Worm (Caenorhabditis elegans) whole organism, L1 larva: ENCODE results near the gene F59F5.7.

Experiments used
- C16A3.4 ChIP-seq: fragments of 150-350 bp; optimal IDR thresholded peaks from 2 replicates; lab custom pipeline; 2014; ENCODE audit warnings: missing biosample characterization, missing genetic modification characterization
- C34B4.2 ChIP-seq: sonication (generic microtip); optimal IDR thresholded peaks from 2 replicates; lab custom pipeline; 2017; ENCODE audit warnings: mild to moderate bottlenecking, missing genetic modification characterization, missing compliant biosample characterization
- Y116A8C.19 ChIP-seq: sonication (generic microtip); optimal IDR thresholded peaks from 2 replicates; lab custom pipeline; 2016; ENCODE audit warnings: missing compliant biosample characterization, missing genetic modification characterization, borderline replicate concordance
- aha-1 ChIP-seq: fragments of 150-350 bp; optimal IDR thresholded peaks from 2 replicates; lab custom pipeline; 2014; ENCODE audit warnings: missing biosample characterization, missing genetic modification characterization
- aly-2 ChIP-seq: fragments of 150-350 bp; optimal IDR thresholded peaks from 2 replicates; lab custom pipeline; 2014; ENCODE audit warnings: missing biosample characterization, missing genetic modification characterization
- blmp-1 ChIP-seq: fragments of 150-350 bp; optimal IDR thresholded peaks from 2 replicates; lab custom pipeline; 2014; ENCODE audit warnings: missing biosample characterization, missing genetic modification characterization
- ceh-63 ChIP-seq: fragments of 200-800 bp; sonication (Bioruptor generic); optimal IDR thresholded peaks from 2 replicates; lab custom pipeline; 2018; ENCODE audit warnings: mild to moderate bottlenecking, missing genetic modification characterization, missing compliant biosample characterization
- ceh-90 ChIP-seq: sonication (generic microtip); optimal IDR thresholded peaks from 2 replicates; lab custom pipeline; 2016; ENCODE audit warnings: missing genetic modification characterization, missing compliant biosample characterization
- dpl-1 ChIP-seq, 3 experiments: fragments of 150-350 bp in 2 of 3; sonication (generic microtip) in 1 of 3; optimal IDR thresholded peaks; 2 replicates each; lab custom pipeline; 2014 to 2017; ENCODE audit warnings: missing biosample characterization in 3 of 3, missing genetic modification characterization in 3 of 3, missing genetic modification reagents in 3 of 3
- dsc-1 ChIP-seq: sonication (generic microtip); optimal IDR thresholded peaks from 2 replicates; lab custom pipeline; 2016; ENCODE audit warnings: mild to moderate bottlenecking, missing genetic modification characterization, missing compliant biosample characterization
- efl-1 ChIP-seq, 4 experiments: fragments of 150-350 bp; optimal IDR thresholded peaks in 3 of 4; peaks in 1 of 4; 1 replicate in 1 of 4; 2 replicates in 3 of 4; lab custom pipeline; 2014; ENCODE audit warnings: missing biosample characterization in 2 of 4, missing genetic modification characterization in 2 of 4, missing genetic modification reagents in 2 of 4
- egl-13 ChIP-seq: sonication (generic microtip); optimal IDR thresholded peaks from 2 replicates; lab custom pipeline; 2016; ENCODE audit warnings: missing genotype, missing genetic modification reagents, missing genetic modification characterization, missing compliant biosample characterization
- egl-27 ChIP-seq, 2 experiments: fragments of 150-350 bp in 1 of 2; sonication (generic microtip); optimal IDR thresholded peaks; 3 replicates each; lab custom pipeline; 2017 to 2018; ENCODE audit warnings: missing biosample characterization in 2 of 2, missing genetic modification characterization in 2 of 2, missing genetic modification reagents in 2 of 2
- elt-3 ChIP-seq, 6 experiments: fragments of 150-350 bp in 1 of 6; sonication (generic microtip); optimal IDR thresholded peaks; 2 replicates each; lab custom pipeline; 2017 to 2018; ENCODE audit warnings: missing biosample characterization in 6 of 6, missing genetic modification characterization in 6 of 6, inconsistent platforms in 1 of 6
- fkh-10 ChIP-seq: sonication (generic microtip); optimal IDR thresholded peaks from 2 replicates; lab custom pipeline; 2017; ENCODE audit warnings: missing biosample characterization, missing genetic modification reagents, missing genetic modification characterization
- fkh-8 ChIP-seq: sonication (generic microtip); optimal IDR thresholded peaks from 2 replicates; lab custom pipeline; 2016; ENCODE audit warnings: mild to moderate bottlenecking, missing genetic modification characterization, missing compliant biosample characterization
- hlh-17 ChIP-seq: fragments of 200-800 bp; sonication (Bioruptor generic); optimal IDR thresholded peaks from 2 replicates; lab custom pipeline; 2018; ENCODE audit warnings: missing genetic modification characterization, mild to moderate bottlenecking, missing compliant biosample characterization, moderate library complexity, borderline replicate concordance
- irx-1 ChIP-seq: sonication (generic microtip); optimal IDR thresholded peaks from 2 replicates; lab custom pipeline; 2016; ENCODE audit warnings: missing genetic modification characterization, missing compliant biosample characterization
- isw-1 ChIP-seq: fragments of 200-800 bp; sonication (Bioruptor generic); IDR thresholded peaks from 2 replicates; pipeline ENCODE4 v1.3.6; 2022; ENCODE audit warnings: missing genetic modification characterization, missing compliant biosample characterization
- lin-13 ChIP-seq: fragments of 150-350 bp; optimal IDR thresholded peaks from 2 replicates; lab custom pipeline; 2014; ENCODE audit warnings: missing biosample characterization, missing genetic modification reagents, missing genetic modification characterization
- lin-14 ChIP-seq: fragments of 200-800 bp; sonication (Bioruptor generic); optimal IDR thresholded peaks from 2 replicates; lab custom pipeline; 2018; ENCODE audit warnings: mild to moderate bottlenecking, missing genetic modification characterization, moderate library complexity, missing compliant biosample characterization
- lin-39 ChIP-seq: fragments of 150-350 bp; optimal IDR thresholded peaks from 2 replicates; lab custom pipeline; 2014; ENCODE audit warnings: missing biosample characterization, missing genetic modification reagents, missing genetic modification characterization
- lsy-2 ChIP-seq, 2 experiments: fragments of 150-350 bp; optimal IDR thresholded peaks; 2 replicates each; lab custom pipeline; 2014; ENCODE audit warnings: missing biosample characterization in 2 of 2, missing genetic modification characterization in 2 of 2
- mef-2 ChIP-seq: fragments of 150-350 bp; optimal IDR thresholded peaks from 2 replicates; lab custom pipeline; 2014; ENCODE audit warnings: missing biosample characterization, missing genetic modification characterization
- nhr-19 ChIP-seq: fragments of 200-800 bp; sonication (Bioruptor generic); conservative IDR thresholded peaks from 2 replicates; pipeline ENCODE4 v1.3.6; 2022; ENCODE audit warnings: missing genetic modification characterization, missing compliant biosample characterization
- nhr-28 ChIP-seq: fragments of 150-350 bp; optimal IDR thresholded peaks from 2 replicates; lab custom pipeline; 2014; ENCODE audit warnings: missing biosample characterization, missing genetic modification characterization
- nhr-47 ChIP-seq: sonication (generic microtip); optimal IDR thresholded peaks from 2 replicates; lab custom pipeline; 2016; ENCODE audit warnings: mild to moderate bottlenecking, missing genetic modification characterization, moderate library complexity, missing compliant biosample characterization
- nhr-84 ChIP-seq: sonication (generic microtip); optimal IDR thresholded peaks from 2 replicates; lab custom pipeline; 2017; ENCODE audit warnings: missing biosample characterization, missing genetic modification characterization
- nhr-85 ChIP-seq: sonication (generic microtip); peaks from one replicate; lab custom pipeline; 2016; ENCODE audit warnings: missing genetic modification characterization, inconsistent platforms, missing compliant biosample characterization
- pax-3 ChIP-seq: fragments of 200-800 bp; sonication (Bioruptor generic); optimal IDR thresholded peaks from 2 replicates; lab custom pipeline; 2018; ENCODE audit warnings: mild to moderate bottlenecking, missing genetic modification characterization, moderate library complexity, missing compliant biosample characterization
- pqm-1 ChIP-seq: sonication (generic microtip); optimal IDR thresholded peaks from 3 replicates; lab custom pipeline; 2017; ENCODE audit warnings: missing biosample characterization, missing genetic modification characterization
- skn-1 ChIP-seq: fragments of 150-350 bp; optimal IDR thresholded peaks from 2 replicates; lab custom pipeline; 2014; ENCODE audit warnings: missing biosample characterization, missing genetic modification characterization
- snu-23 ChIP-seq: sonication (generic microtip); optimal IDR thresholded peaks from 2 replicates; lab custom pipeline; 2016; ENCODE audit warnings: missing genetic modification characterization, missing compliant biosample characterization
- tbx-2 ChIP-seq: sonication (generic microtip); optimal IDR thresholded peaks from 2 replicates; lab custom pipeline; 2016; ENCODE audit warnings: missing genetic modification characterization, missing compliant biosample characterization
- unc-130 ChIP-seq: fragments of 150-350 bp; optimal IDR thresholded peaks from 2 replicates; lab custom pipeline; 2017; ENCODE audit warnings: missing biosample characterization, missing genetic modification characterization, inconsistent platforms
- unc-30 ChIP-seq: sonication (generic microtip); optimal IDR thresholded peaks from 2 replicates; lab custom pipeline; 2017; ENCODE audit warnings: missing biosample characterization, missing genetic modification characterization
- unc-62 ChIP-seq: fragments of 150-350 bp; optimal IDR thresholded peaks from 2 replicates; lab custom pipeline; 2014; ENCODE audit warnings: missing biosample characterization, missing genetic modification reagents, missing genetic modification characterization
- unc-86 ChIP-seq: sonication (generic microtip); optimal IDR thresholded peaks from 2 replicates; lab custom pipeline; 2016; ENCODE audit warnings: missing genetic modification characterization, missing compliant biosample characterization
- vab-15 ChIP-seq: sonication (generic microtip); optimal IDR thresholded peaks from 2 replicates; lab custom pipeline; 2017; ENCODE audit warnings: missing genotype, mild to moderate bottlenecking, missing genetic modification characterization, missing compliant biosample characterization
- zag-1 ChIP-seq: fragments of 150-350 bp; optimal IDR thresholded peaks from 2 replicates; lab custom pipeline; 2014; ENCODE audit warnings: missing biosample characterization, missing genetic modification characterization
- ztf-11 ChIP-seq, 2 experiments: sonication (generic microtip); optimal IDR thresholded peaks; 2 replicates each; lab custom pipeline; 2016 to 2017; ENCODE audit warnings: missing genetic modification characterization in 2 of 2, missing biosample characterization in 1 of 2, missing compliant biosample characterization in 1 of 2
- ztf-4 ChIP-seq: fragments of 150-350 bp; optimal IDR thresholded peaks from 2 replicates; lab custom pipeline; 2014; ENCODE audit warnings: missing biosample characterization, missing genetic modification characterization

Gene F59F5.7

ce11 chrX:10591208-10591782, 32.0 kb downstream of the F59F5.7 start:
- peak; percentile 6 for TF ChIP-seq lin-14 (GFP tag; lab: Kevin White, UChicago)
- TF ChIP-seq ceh-90 (tag; lab: Kevin White, UChicago), result no peak
- peak; percentile 30 for TF ChIP-seq unc-86 (tag; lab: Kevin White, UChicago)
- no peak for TF ChIP-seq C16A3.4 (tag; lab: Kevin White, UChicago)
- peak in 1 of 2 experiments; percentile 10 for TF ChIP-seq ztf-11 (tag; optimal IDR thresholded peaks at IDR 0.05; lab: Kevin White, UChicago)

- TF ChIP-seq unc-30 (tag; lab: Kevin White, UChicago) (no peak), hlh-17 (no peak), skn-1 (tag; lab: Kevin White, UChicago) (no peak), ceh-90 (tag; lab: Kevin White, UChicago) (no peak), ztf-11 (tag; optimal IDR thresholded peaks at IDR 0.05; lab: Kevin White, UChicago) (no peak), lin-13 (GFP tag; lab: Kevin White, UChicago) (no peak), C34B4.2 (no peak), unc-62 (no peak), pqm-1 (tag; lab: Kevin White, UChicago) (no peak), nhr-84 (tag; lab: Kevin White, UChicago) (no peak)
These were observed 33.9 kb downstream of the F59F5.7 start, which contains the start of gene sdn-1 for ce11 chrX:10593234-10593633. sdn-1 (minus strand) TSS chrX:10593334.

- TF ChIP-seq lin-14 (GFP tag; lab: Kevin White, UChicago) (peak; percentile 14), nhr-47 (tag; lab: Kevin White, UChicago) (peak; percentile 7), skn-1 (tag; lab: Kevin White, UChicago) (no peak), irx-1 (no peak), elt-3 (tag; optimal IDR thresholded peaks at IDR 0.05; lab: Kevin White, UChicago) (peak in 2 of 6 experiments; percentile 26 to 81), nhr-85 (tag; lab: Kevin White, UChicago) (peak; percentile 27), unc-30 (tag; lab: Kevin White, UChicago) (no peak), vab-15 (tag; lab: Kevin White, UChicago) (no peak), blmp-1 (peak; percentile 99), ztf-4 (tag; lab: Kevin White, UChicago) (peak; percentile 12), unc-130 (peak; percentile 10), dsc-1 (tag; lab: Kevin White, UChicago) (peak; percentile 4)
These were observed 34.6 kb downstream of the F59F5.7 start for ce11 chrX:10593756-10594376.

- TF ChIP-seq aly-2, result no peak
- no peak for TF ChIP-seq fkh-8 (tag; lab: Kevin White, UChicago)
- TF ChIP-seq ceh-63 (GFP tag; lab: Kevin White, UChicago), result no peak
- no peak for TF ChIP-seq isw-1 (GFP tag; lab: Robert Waterston, UW)
- peak; percentile 71 for TF ChIP-seq blmp-1
- TF ChIP-seq aha-1, result no peak
- no peak for TF ChIP-seq mef-2 (tag; lab: Kevin White, UChicago)
- TF ChIP-seq snu-23, result peak; percentile 17
- TF ChIP-seq Y116A8C.19 (tag; lab: Kevin White, UChicago), result no peak
- no peak for TF ChIP-seq tbx-2 (tag; lab: Kevin White, UChicago)
- TF ChIP-seq nhr-28 (tag; lab: Kevin White, UChicago), result no peak
- TF ChIP-seq dpl-1 (GFP tag; optimal IDR thresholded peaks at IDR 0.05; lab: Kevin White, UChicago), result no peak
- TF ChIP-seq lin-13 (GFP tag; lab: Kevin White, UChicago), result no peak
- TF ChIP-seq efl-1 (optimal IDR thresholded peaks at IDR 0.05; lab: Kevin White, UChicago), result no peak
- TF ChIP-seq efl-1 (GFP tag; optimal IDR thresholded peaks at IDR 0.05 in 1 of 2; lab: Kevin White, UChicago), result no peak
- no peak for TF ChIP-seq egl-27 (tag; optimal IDR thresholded peaks at IDR 0.05; lab: Kevin White, UChicago)
- TF ChIP-seq fkh-10 (GFP tag; lab: Kevin White, UChicago), result peak; percentile 95
- TF ChIP-seq unc-86 (tag; lab: Kevin White, UChicago), result no peak
- TF ChIP-seq dsc-1 (tag; lab: Kevin White, UChicago), result no peak
- TF ChIP-seq egl-13 (tag; lab: Kevin White, UChicago), result no peak
- TF ChIP-seq lin-14 (GFP tag; lab: Kevin White, UChicago), result peak; percentile 45
- TF ChIP-seq ceh-90 (tag; lab: Kevin White, UChicago), result no peak
- no peak for TF ChIP-seq lsy-2 (tag; optimal IDR thresholded peaks at IDR 0.05; lab: Kevin White, UChicago)
- peak; percentile 56 for TF ChIP-seq nhr-85 (tag; lab: Kevin White, UChicago)
- TF ChIP-seq lin-39, result no peak
- TF ChIP-seq nhr-19 (GFP tag; lab: Robert Waterston, UW), result no peak
- TF ChIP-seq pax-3, result no peak
- no peak for TF ChIP-seq zag-1 (tag; lab: Kevin White, UChicago)
- TF ChIP-seq nhr-84 (tag; lab: Kevin White, UChicago), result no peak
These were observed 35.6 kb downstream of the F59F5.7 start for ce11 chrX:10594701-10595421.
